Worm (Caenorhabditis elegans) whole organism, L4 larva: ENCODE data around the gene gasr-8.

ENCODE experiments used
- fkh-10 ChIP-seq: fragments of 150-350 bp; optimal IDR thresholded peaks from 2 replicates; lab custom pipeline; 2014; ENCODE audit warnings: missing biosample characterization, missing genetic modification reagents, missing genetic modification characterization
- skn-1 ChIP-seq: fragments of 150-350 bp; optimal IDR thresholded peaks from 2 replicates; lab custom pipeline; 2014; ENCODE audit warnings: missing biosample characterization, missing genetic modification characterization

DNA sequence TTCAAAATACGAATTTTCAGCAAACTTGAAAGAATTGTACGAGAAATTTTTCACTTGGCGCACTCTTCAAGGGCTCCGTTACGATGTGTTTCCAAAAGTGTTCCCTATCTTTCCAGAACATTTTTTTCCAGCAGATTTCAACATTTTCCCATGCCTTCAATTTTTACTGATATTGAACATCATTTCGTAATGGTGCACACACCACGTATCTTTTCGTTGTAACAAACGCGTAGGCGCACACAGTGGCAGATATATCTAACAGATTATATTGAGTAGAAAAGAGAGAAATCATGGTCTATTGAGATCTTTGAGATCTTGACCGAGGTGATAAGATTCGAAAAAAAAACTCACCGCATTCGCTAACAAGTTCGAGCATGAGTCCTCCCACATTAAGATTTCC is 6.8 kb downstream of the gasr-8 start:
- TF ChIP-seq skn-1 (tag; lab: Kevin White, UChicago) (no peak), fkh-10 (no peak)
